Fruit fly (Drosophila melanogaster) whole organism, adult: ENCODE measurements around the gene yellow-h.

Experiments
- CG11617 ChIP-seq: fragments of 200-800 bp; sonication (Bioruptor generic); optimal IDR thresholded peaks from 2 replicates; lab custom pipeline; 2017; ENCODE audit warnings: mild to moderate bottlenecking, missing biosample characterization, missing genetic modification reagents, missing genetic modification characterization
- CG12768 ChIP-seq: fragments of 200-800 bp; sonication (Bioruptor generic); optimal IDR thresholded peaks from 2 replicates; lab custom pipeline; 2017; ENCODE audit warnings: missing biosample characterization, missing genetic modification characterization, mild to moderate bottlenecking, moderate library complexity, missing genetic modification reagents
- CG14711 ChIP-seq: fragments of 200-800 bp; sonication (Bioruptor generic); optimal IDR thresholded peaks from 2 replicates; lab custom pipeline; 2018; ENCODE audit warnings: missing biosample characterization, mild to moderate bottlenecking, missing genetic modification characterization, moderate library complexity
- CG1620 ChIP-seq: fragments of 200-800 bp; sonication (Bioruptor generic); optimal IDR thresholded peaks from 2 replicates; lab custom pipeline; 2016; ENCODE audit warnings: missing biosample characterization, missing genetic modification characterization
- CG33017 ChIP-seq: fragments of 200-800 bp; sonication (Bioruptor generic); optimal IDR thresholded peaks from 2 replicates; lab custom pipeline; 2018; ENCODE audit warnings: missing biosample characterization, mild to moderate bottlenecking, missing genetic modification characterization, moderate library complexity
- CG5204 ChIP-seq: fragments of 200-800 bp; sonication (Bioruptor generic); optimal IDR thresholded peaks from 2 replicates; lab custom pipeline; 2016; ENCODE audit warnings: missing biosample characterization, missing genetic modification characterization
- CG7045 ChIP-seq: fragments of 200-800 bp; sonication (Bioruptor generic); optimal IDR thresholded peaks from 2 replicates; lab custom pipeline; 2017; ENCODE audit warnings: missing biosample characterization, mild to moderate bottlenecking, missing genetic modification characterization
- CG7101 ChIP-seq: fragments of 200-800 bp; sonication (Bioruptor generic); optimal IDR thresholded peaks from 2 replicates; lab custom pipeline; 2018; ENCODE audit warnings: missing biosample characterization, mild to moderate bottlenecking, missing genetic modification characterization, moderate library complexity
- Clk ChIP-seq: fragments of 200-800 bp; sonication (Bioruptor generic); optimal IDR thresholded peaks from 2 replicates; lab custom pipeline; 2017; ENCODE audit warnings: missing biosample characterization, missing genetic modification characterization
- Crg-1 ChIP-seq: fragments of 200-800 bp; sonication (Bioruptor generic); optimal IDR thresholded peaks from 2 replicates; lab custom pipeline; 2016; ENCODE audit warnings: missing biosample characterization, missing genetic modification characterization
- Hr96 ChIP-seq: fragments of 200-800 bp; sonication (Bioruptor generic); optimal IDR thresholded peaks from 2 replicates; lab custom pipeline; 2016; ENCODE audit warnings: missing biosample characterization, missing genetic modification characterization
- Mnt ChIP-seq: fragments of 200-800 bp; sonication (Bioruptor generic); optimal IDR thresholded peaks from 2 replicates; lab custom pipeline; 2016; ENCODE audit warnings: missing biosample characterization, mild to moderate bottlenecking, missing genetic modification characterization
- bab1 ChIP-seq: fragments of 200-800 bp; sonication (Bioruptor generic); optimal IDR thresholded peaks from 3 replicates; lab custom pipeline; 2019; ENCODE audit warnings: missing biosample characterization, mild to moderate bottlenecking, missing genetic modification characterization, moderate library complexity
- cic ChIP-seq: fragments of 200-800 bp; sonication (Bioruptor generic); optimal IDR thresholded peaks from 2 replicates; lab custom pipeline; 2017; ENCODE audit warnings: missing biosample characterization, mild to moderate bottlenecking, missing genetic modification characterization, moderate library complexity
- cnc ChIP-seq, 2 experiments: fragments of >200 bp; optimal IDR thresholded peaks; 2 replicates each; lab custom pipeline; 2017
- kay ChIP-seq: fragments of 200-800 bp; sonication (Bioruptor generic); peaks from one replicate; lab custom pipeline; 2016; ENCODE audit warnings: missing biosample characterization, missing genetic modification characterization, borderline replicate concordance
- ovo ChIP-seq: fragments of 200-800 bp; sonication (Bioruptor generic); optimal IDR thresholded peaks from 2 replicates; lab custom pipeline; 2016; ENCODE audit warnings: missing biosample characterization, missing genetic modification characterization
- pad ChIP-seq: fragments of 200-800 bp; sonication (Bioruptor generic); optimal IDR thresholded peaks from 3 replicates; lab custom pipeline; 2017; ENCODE audit warnings: missing biosample characterization, missing genetic modification characterization, mild to moderate bottlenecking, moderate library complexity, missing genetic modification reagents
- tj ChIP-seq: fragments of 200-800 bp; sonication (Bioruptor generic); optimal IDR thresholded peaks from 3 replicates; lab custom pipeline; 2017; ENCODE audit warnings: missing biosample characterization, mild to moderate bottlenecking, missing genetic modification characterization, moderate library complexity
- toe ChIP-seq: fragments of 200-800 bp; sonication (Bioruptor generic); optimal IDR thresholded peaks from 2 replicates; lab custom pipeline; 2016; ENCODE audit warnings: missing biosample characterization, missing genetic modification characterization

Gene yellow-h

dm6 chr4:227648-228047 lies at the start of gene yellow-h, which contains the start of gene CG31999:
Gene yellow-h (plus strand): TSS chr4:227922.
Gene CG31999 (minus strand): TSS chr4:227748.
- TF ChIP-seq toe (no peak), CG12768 (GFP tag; lab: Kevin White, UChicago) (no peak), kay (GFP tag; lab: Kevin White, UChicago) (peak; percentile 38), cic (GFP tag; lab: Kevin White, UChicago) (no peak), CG1620 (GFP tag; lab: Kevin White, UChicago) (no peak), bab1 (GFP tag; lab: Kevin White, UChicago) (peak; percentile 17), Crg-1 (GFP tag; lab: Kevin White, UChicago) (no peak), CG7045 (no peak)

- TF ChIP-seq Mnt (no peak), CG7045 (no peak), Clk (no peak), tj (GFP tag; lab: Kevin White, UChicago) (no peak), Hr96 (GFP tag; lab: Kevin White, UChicago) (no peak), pad (GFP tag; lab: Kevin White, UChicago) (no peak), toe (no peak), CG14711 (tag; lab: Kevin White, UChicago) (peak; percentile 81), Crg-1 (GFP tag; lab: Kevin White, UChicago) (no peak), CG5204 (no peak), CG12768 (GFP tag; lab: Kevin White, UChicago) (no peak), CG33017 (tag; lab: Kevin White, UChicago) (no peak), ovo (GFP tag; lab: Kevin White, UChicago) (no peak), cnc (optimal IDR thresholded peaks at IDR 0.05; lab: Kevin White, UChicago) (no peak), CG7101 (no peak), CG11617 (GFP tag; lab: Kevin White, UChicago) (no peak), CG1620 (GFP tag; lab: Kevin White, UChicago) (peak; percentile 16), cic (GFP tag; lab: Kevin White, UChicago) (no peak), kay (GFP tag; lab: Kevin White, UChicago) (no peak), bab1 (GFP tag; lab: Kevin White, UChicago) (peak; percentile 11)
These were observed 48.4 kb upstream of the yellow-h start, which contains the start of gene Arl4 for dm6 chr4:179062-179919. Gene Arl4 (minus strand): TSS chr4:179389.

dm6 chr4:179920-180261 lies 47.8 kb upstream of the yellow-h start:
- TF ChIP-seq CG33017 (tag; lab: Kevin White, UChicago): no peak
- no peak for TF ChIP-seq Clk
- no peak for TF ChIP-seq Crg-1 (GFP tag; lab: Kevin White, UChicago)
- TF ChIP-seq bab1 (GFP tag; lab: Kevin White, UChicago): no peak
- TF ChIP-seq cnc (optimal IDR thresholded peaks at IDR 0.05; lab: Kevin White, UChicago): no peak
- TF ChIP-seq cic (GFP tag; lab: Kevin White, UChicago): no peak
- no peak for TF ChIP-seq CG7101
- TF ChIP-seq CG5204: no peak
- no peak for TF ChIP-seq toe
- TF ChIP-seq ovo (GFP tag; lab: Kevin White, UChicago): no peak
- no peak for TF ChIP-seq CG1620 (GFP tag; lab: Kevin White, UChicago)
- TF ChIP-seq CG7045: no peak

dm6 chr4:180780-181179 lies 46.9 kb upstream of the yellow-h start:
- TF ChIP-seq tj (GFP tag; lab: Kevin White, UChicago) (no peak), toe (no peak), Mnt (no peak), Hr96 (GFP tag; lab: Kevin White, UChicago) (no peak), CG5204 (no peak), cic (GFP tag; lab: Kevin White, UChicago) (no peak), CG7045 (no peak), CG11617 (GFP tag; lab: Kevin White, UChicago) (no peak), CG14711 (tag; lab: Kevin White, UChicago) (no peak), bab1 (GFP tag; lab: Kevin White, UChicago) (no peak), pad (GFP tag; lab: Kevin White, UChicago) (no peak), cnc (optimal IDR thresholded peaks at IDR 0.05; lab: Kevin White, UChicago) (no peak), Clk (no peak), CG7101 (no peak)

- TF ChIP-seq Hr96 (GFP tag; lab: Kevin White, UChicago) (no peak), tj (GFP tag; lab: Kevin White, UChicago) (no peak), CG14711 (tag; lab: Kevin White, UChicago) (no peak), cic (GFP tag; lab: Kevin White, UChicago) (no peak), CG5204 (no peak)
These were observed 46.1 kb upstream of the yellow-h start for dm6 chr4:181639-182038.

dm6 chr4:183681-184080 lies 44.0 kb upstream of the yellow-h start:
- TF ChIP-seq CG11617 (GFP tag; lab: Kevin White, UChicago) (no peak), CG7045 (no peak), ovo (GFP tag; lab: Kevin White, UChicago) (no peak), CG14711 (tag; lab: Kevin White, UChicago) (no peak), kay (GFP tag; lab: Kevin White, UChicago) (peak; percentile 50), CG33017 (tag; lab: Kevin White, UChicago) (no peak)
